Worm (Caenorhabditis elegans): ENCODE results near the gene E01G4.6.

The E01G4.6 gene

DNA sequence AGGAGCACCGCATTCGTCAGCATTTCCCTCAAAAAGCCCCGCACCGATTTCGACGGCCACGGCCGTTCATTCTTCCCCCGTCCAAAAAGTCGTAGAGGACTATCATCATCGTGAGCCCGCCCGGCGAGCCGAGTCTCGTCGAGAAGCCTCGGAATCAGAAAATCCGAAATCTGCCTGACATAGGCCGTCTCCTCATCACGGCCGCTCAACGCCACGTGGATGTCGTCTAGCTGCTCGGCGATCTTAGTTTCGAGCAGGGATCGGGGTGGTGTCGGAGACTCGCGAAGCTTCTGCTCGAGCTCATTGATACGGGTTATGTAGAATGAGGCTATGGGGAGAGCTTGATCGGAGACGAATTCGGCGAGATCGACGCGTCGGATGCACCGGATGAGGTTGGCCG, 46.9 kb downstream of the E01G4.6 start:
- TF ChIP-seq bed-3 (GFP tag; optimal IDR thresholded peaks at IDR 0.05) = no peak
- TF ChIP-seq flh-1 (GFP tag; optimal IDR thresholded peaks at IDR 0.05) = no peak
- TF ChIP-seq unc-62 (GFP tag; optimal IDR thresholded peaks at IDR 0.05) = no peak
- no peak for TF ChIP-seq sptf-1 (tag; optimal IDR thresholded peaks at IDR 0.05)
- TF ChIP-seq nhr-2 (tag; optimal IDR thresholded peaks at IDR 0.05) = no peak
- no peak for TF ChIP-seq lin-32 (GFP tag; optimal IDR thresholded peaks at IDR 0.05)
- no peak for TF ChIP-seq mab-5 (tag; optimal IDR thresholded peaks at IDR 0.05)

DNA sequence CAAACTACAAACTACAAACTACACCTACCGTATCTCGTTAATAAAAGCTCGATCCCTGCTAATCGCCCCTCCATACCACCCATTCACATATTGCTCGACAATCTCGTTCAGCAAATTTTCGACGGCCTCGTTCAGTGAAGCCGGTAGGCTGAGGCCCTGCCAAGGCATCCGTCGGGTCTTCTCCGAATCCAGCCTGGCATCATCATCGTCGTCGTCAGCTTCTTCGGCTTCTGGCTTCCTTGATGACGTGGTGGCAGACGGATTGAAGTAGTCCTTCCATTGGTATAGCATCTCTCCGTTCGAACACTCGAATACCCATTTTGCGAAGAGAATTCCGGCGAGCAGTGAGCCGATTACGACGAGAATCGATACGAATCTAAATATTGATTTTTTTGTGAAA, 48.5 kb downstream of the E01G4.6 start:
- TF ChIP-seq nhr-12 (tag; optimal IDR thresholded peaks at IDR 0.05) (no peak), nhr-2 (tag; optimal IDR thresholded peaks at IDR 0.05) (no peak), sptf-1 (tag; optimal IDR thresholded peaks at IDR 0.05) (no peak), mep-1 (tag; optimal IDR thresholded peaks at IDR 0.05) (no peak), unc-120 (tag; optimal IDR thresholded peaks at IDR 0.05; ENCODE audit: poor library complexity, severe bottlenecking) (no peak), tbx-8 (GFP tag; optimal IDR thresholded peaks at IDR 0.05) (no peak), ztf-11 (tag; optimal IDR thresholded peaks at IDR 0.05) (no peak), ceh-83 (GFP tag; optimal IDR thresholded peaks at IDR 0.05) (no peak), ceh-39 (tag; optimal IDR thresholded peaks at IDR 0.05) (no peak), unc-39 (tag; optimal IDR thresholded peaks at IDR 0.05) (no peak), flh-1 (GFP tag; optimal IDR thresholded peaks at IDR 0.05) (no peak), blmp-1 (tag; optimal IDR thresholded peaks at IDR 0.05) (no peak), drap-1 (GFP tag; optimal IDR thresholded peaks at IDR 0.05) (no peak), pha-4 (tag; optimal IDR thresholded peaks at IDR 0.05) (no peak), sem-2 (GFP tag; optimal IDR thresholded peaks at IDR 0.05) (no peak), lin-32 (GFP tag; optimal IDR thresholded peaks at IDR 0.05) (no peak), bed-3 (GFP tag; optimal IDR thresholded peaks at IDR 0.05) (no peak), lsy-2 (tag; optimal IDR thresholded peaks at IDR 0.05) (no peak)

DNA sequence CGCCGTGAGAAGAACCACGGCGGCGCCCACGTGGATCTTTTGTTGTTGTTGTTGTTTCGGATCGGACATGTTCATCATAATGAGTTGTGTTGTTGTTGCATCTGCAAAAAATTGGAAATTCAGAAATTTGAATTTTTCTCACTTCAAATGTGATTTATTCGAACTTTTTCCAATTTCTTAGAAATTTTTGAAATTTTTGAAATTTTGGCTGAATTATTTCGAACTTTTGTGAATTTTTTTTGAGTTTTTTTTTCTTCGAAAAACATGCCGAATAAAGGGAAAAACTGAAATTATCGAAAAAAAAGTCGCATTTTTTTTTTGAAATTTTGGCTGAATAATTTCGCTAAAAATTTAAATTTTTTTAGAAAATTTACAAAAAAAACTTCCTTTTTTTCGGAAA, 48.9 kb downstream of the E01G4.6 start, which contains the start of gene snx-14:
TSS of gene snx-14 (minus strand) at position 101 of the 400 bp plus-strand sequence.
- no peak for TF ChIP-seq sptf-1 (tag; optimal IDR thresholded peaks at IDR 0.05)
- no peak for TF ChIP-seq pha-4 (tag; optimal IDR thresholded peaks at IDR 0.05)
- TF ChIP-seq nhr-28 (tag; optimal IDR thresholded peaks at IDR 0.05) = no peak
- TF ChIP-seq tbx-8 (GFP tag; optimal IDR thresholded peaks at IDR 0.05) = no peak
- TF ChIP-seq lin-13 (tag; optimal IDR thresholded peaks at IDR 0.05) = no peak
- TF ChIP-seq ceh-83 (GFP tag; optimal IDR thresholded peaks at IDR 0.05) = no peak
- TF ChIP-seq M03D4.4 (tag; optimal IDR thresholded peaks at IDR 0.05) = no peak
- TF ChIP-seq snpc-4 (tag; optimal IDR thresholded peaks at IDR 0.05) = no peak
